Fruit fly (Drosophila melanogaster) whole organism, wandering third instar larva: ENCODE data around the gene CG32409.

ENCODE experiments used
- Abd-B ChIP-seq: fragments of >200 bp; optimal IDR thresholded peaks from 2 replicates; lab custom pipeline; 2017; ENCODE audit warnings: missing biosample characterization, missing genetic modification characterization
- CrebA ChIP-seq: fragments of 200-800 bp; sonication (Bioruptor generic); optimal IDR thresholded peaks from 2 replicates; lab custom pipeline; 2016; ENCODE audit warnings: missing biosample characterization, mild to moderate bottlenecking, missing genetic modification characterization, borderline replicate concordance
- Dif ChIP-seq: fragments of 200-275, 200-300 bp; sonication (Bioruptor generic); optimal IDR thresholded peaks from 2 replicates; lab custom pipeline; 2018; ENCODE audit warnings: missing biosample characterization, missing genetic modification characterization; ENCODE audit not compliant: partially characterized antibody
- Hr78 ChIP-seq: fragments of >200 bp; optimal IDR thresholded peaks from 2 replicates; lab custom pipeline; 2017; ENCODE audit warnings: missing biosample characterization, missing genetic modification characterization
- Jra ChIP-seq: sonication (Bioruptor generic); optimal IDR thresholded peaks from 2 replicates; lab custom pipeline; 2016; ENCODE audit warnings: missing biosample characterization, missing genetic modification characterization
- Rel ChIP-seq, 2 experiments: fragments of 200-800 bp; sonication (Bioruptor generic) in 1 of 2; optimal IDR thresholded peaks; 2 replicates in 1 of 2; 3 replicates in 1 of 2; lab custom pipeline; 2016 to 2019; ENCODE audit warnings: mild to moderate bottlenecking in 2 of 2, missing biosample characterization in 2 of 2, missing genetic modification characterization in 2 of 2, moderate library complexity in 1 of 2
- Sp1 ChIP-seq: fragments of 200-800 bp; sonication (Bioruptor generic); optimal IDR thresholded peaks from 3 replicates; lab custom pipeline; 2019; ENCODE audit warnings: missing biosample characterization, mild to moderate bottlenecking, missing genetic modification characterization, moderate library complexity
- br ChIP-seq: fragments of 200-800 bp; sonication (Bioruptor generic); optimal IDR thresholded peaks from 2 replicates; lab custom pipeline; 2016; ENCODE audit warnings: missing biosample characterization, missing genetic modification characterization
- dsf ChIP-seq: sonication (Bioruptor generic); optimal IDR thresholded peaks from 2 replicates; lab custom pipeline; 2016; ENCODE audit warnings: missing biosample characterization, missing genetic modification characterization, borderline replicate concordance
- fru ChIP-seq: fragments of 200-800 bp; sonication (Bioruptor generic); optimal IDR thresholded peaks from 3 replicates; lab custom pipeline; 2016; ENCODE audit warnings: missing biosample characterization, mild to moderate bottlenecking, missing genetic modification characterization
- psq ChIP-seq: fragments of 200-800 bp; sonication (Bioruptor generic); optimal IDR thresholded peaks from 3 replicates; lab custom pipeline; 2017; ENCODE audit warnings: missing biosample characterization, mild to moderate bottlenecking, missing genetic modification characterization, moderate library complexity

DNA sequence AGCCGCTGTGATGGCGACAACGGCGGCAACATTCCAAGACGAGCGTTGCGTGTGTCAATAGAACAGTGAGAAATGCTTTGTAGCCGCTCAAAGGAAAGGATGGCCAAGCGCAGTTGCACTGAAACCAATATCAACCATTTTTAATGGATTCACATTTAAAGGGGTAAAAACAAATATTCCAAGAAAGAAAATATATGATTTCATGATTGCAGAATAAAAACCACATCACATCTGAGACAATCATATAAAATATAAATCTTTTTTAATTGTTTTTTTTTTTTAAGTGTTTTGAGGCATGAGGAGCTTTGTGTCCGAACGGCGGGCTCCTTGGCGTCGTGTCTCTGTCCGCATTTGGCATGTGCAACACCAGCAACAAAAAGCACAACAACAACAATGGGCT is 41.8 kb downstream of the CG32409 start:
- TF ChIP-seq Jra (GFP tag; lab: Kevin White, UChicago) (no peak), Hr78 (no peak), Rel (GFP tag; optimal IDR thresholded peaks at IDR 0.05; lab: Kevin White, UChicago) (no peak), Rel (tag; optimal IDR thresholded peaks at IDR 0.05; lab: Kevin White, UChicago) (no peak), CrebA (no peak), fru (GFP tag; lab: Kevin White, UChicago) (no peak), Abd-B (GFP tag; lab: Kevin White, UChicago) (no peak), Dif (GFP tag; lab: Kevin White, UChicago) (no peak), Sp1 (GFP tag; lab: Kevin White, UChicago) (no peak), br (GFP tag; lab: Kevin White, UChicago) (peak; percentile 19), psq (GFP tag; lab: Kevin White, UChicago) (no peak), dsf (GFP tag; lab: Kevin White, UChicago) (no peak)
